Worm (Caenorhabditis elegans) whole organism, young adult: Measurements from ENCODE around the gene F10G7.9.

Experiments used
- C17E4.6 ChIP-seq: fragments of 200-800 bp; sonication (Bioruptor generic); IDR thresholded peaks from 2 replicates; pipeline ENCODE4 v1.3.6; 2022; ENCODE audit warnings: missing genetic modification reagents, missing genetic modification characterization, missing compliant biosample characterization
- F33H1.4 ChIP-seq: fragments of 200-800 bp; sonication (Bioruptor generic); IDR thresholded peaks from 2 replicates; pipeline ENCODE4 v1.3.6; 2022; ENCODE audit warnings: missing genetic modification reagents, missing genetic modification characterization, missing compliant biosample characterization
- F39B2.1 ChIP-seq: fragments of 200-800 bp; sonication (Bioruptor generic); IDR thresholded peaks from 2 replicates; pipeline ENCODE4 v1.3.6; 2022; ENCODE audit warnings: missing genetic modification reagents, missing genetic modification characterization, missing compliant biosample characterization
- F49E8.2 ChIP-seq: sonication (generic microtip); optimal IDR thresholded peaks from 3 replicates; lab custom pipeline; 2017; ENCODE audit warnings: missing genetic modification characterization, mild to moderate bottlenecking, missing compliant biosample characterization, antibody characterized with exemption, moderate library complexity; ENCODE audit not compliant: insufficient read depth
- F55B11.4 ChIP-seq: sonication (generic microtip); optimal IDR thresholded peaks from 2 replicates; lab custom pipeline; 2016; ENCODE audit warnings: missing compliant biosample characterization, missing genetic modification characterization, borderline replicate concordance; ENCODE audit not compliant: insufficient read depth
- K12H6.12 ChIP-seq: fragments of 200-800 bp; sonication (Bioruptor generic); optimal IDR thresholded peaks from 2 replicates; lab custom pipeline; 2018; ENCODE audit warnings: mild to moderate bottlenecking, missing genetic modification characterization, missing compliant biosample characterization
- T26A5.8 ChIP-seq: sonication (generic microtip); optimal IDR thresholded peaks from 2 replicates; lab custom pipeline; 2016; ENCODE audit warnings: missing genetic modification characterization, missing compliant biosample characterization
- Y53F4B.3 ChIP-seq: fragments of 200-800 bp; sonication (Bioruptor generic); IDR thresholded peaks from 2 replicates; pipeline ENCODE4 v1.3.6; 2022; ENCODE audit warnings: missing genetic modification reagents, missing genetic modification characterization, missing compliant biosample characterization
- Y56A3A.18 ChIP-seq: fragments of 200-800 bp; sonication (Bioruptor generic); IDR thresholded peaks from 2 replicates; pipeline ENCODE4 v1.3.6; 2022; ENCODE audit warnings: missing genetic modification reagents, missing genetic modification characterization, missing compliant biosample characterization
- ZK185.1 ChIP-seq: sonication (generic microtip); optimal IDR thresholded peaks from 2 replicates; lab custom pipeline; 2016; ENCODE audit warnings: mild to moderate bottlenecking, missing genetic modification characterization, missing compliant biosample characterization; ENCODE audit not compliant: poor library complexity, severe bottlenecking
- atf-7 ChIP-seq: sonication (generic microtip); optimal IDR thresholded peaks from 2 replicates; lab custom pipeline; 2017; ENCODE audit warnings: mild to moderate bottlenecking, missing genetic modification characterization, missing compliant biosample characterization
- athp-1 ChIP-seq: sonication (generic microtip); optimal IDR thresholded peaks from 2 replicates; lab custom pipeline; 2017; ENCODE audit warnings: mild to moderate bottlenecking, missing genetic modification characterization, missing compliant biosample characterization
- bed-2 ChIP-seq: fragments of 200-800 bp; sonication (Bioruptor generic); IDR thresholded peaks from 2 replicates; pipeline ENCODE4 v1.3.6; 2022; ENCODE audit warnings: missing genetic modification reagents, missing genetic modification characterization, missing compliant biosample characterization
- cebp-2 ChIP-seq: fragments of 200-800 bp; sonication (Bioruptor generic); IDR thresholded peaks from 2 replicates; pipeline ENCODE4 v1.3.6; 2022; ENCODE audit warnings: missing genetic modification characterization, missing compliant biosample characterization
- ceh-100 ChIP-seq: fragments of 200-800 bp; sonication (Bioruptor generic); IDR thresholded peaks from 2 replicates; pipeline ENCODE4 v1.3.6; 2022; ENCODE audit warnings: missing genetic modification reagents, missing genetic modification characterization, missing compliant biosample characterization
- ceh-40 ChIP-seq: fragments of 200-800 bp; sonication (Bioruptor generic); IDR thresholded peaks from 2 replicates; pipeline ENCODE4 v1.3.6; 2022; ENCODE audit warnings: missing genetic modification characterization, missing compliant biosample characterization
- egl-18 ChIP-seq: fragments of 200-800 bp; sonication (Bioruptor generic); IDR thresholded peaks from 2 replicates; pipeline ENCODE4 v1.3.6; 2022; ENCODE audit warnings: missing genetic modification reagents, missing genetic modification characterization, missing compliant biosample characterization
- egl-44 ChIP-seq: fragments of 200-800 bp; sonication (Bioruptor generic); IDR thresholded peaks from 2 replicates; pipeline ENCODE4 v1.3.6; 2022; ENCODE audit warnings: missing genetic modification reagents, missing genetic modification characterization, missing compliant biosample characterization
- hlh-12 ChIP-seq: sonication (generic microtip); optimal IDR thresholded peaks from 2 replicates; lab custom pipeline; 2016; ENCODE audit warnings: missing genetic modification characterization, missing compliant biosample characterization
- hlh-26 ChIP-seq: fragments of 200-800 bp; sonication (Bioruptor generic); conservative IDR thresholded peaks from 2 replicates; pipeline ENCODE4 v1.3.6; 2022; ENCODE audit warnings: missing genetic modification reagents, missing genetic modification characterization, missing compliant biosample characterization
- hmg-1.2 ChIP-seq: fragments of 200-800 bp; sonication (Bioruptor generic); IDR thresholded peaks from 2 replicates; pipeline ENCODE4 v1.3.6; 2022; ENCODE audit warnings: missing genetic modification reagents, missing genetic modification characterization, missing compliant biosample characterization
- hmg-20 ChIP-seq: fragments of 200-800 bp; sonication (Bioruptor generic); IDR thresholded peaks from 2 replicates; pipeline ENCODE4 v1.3.6; 2022; ENCODE audit warnings: missing genetic modification reagents, missing genetic modification characterization, missing compliant biosample characterization
- let-607 ChIP-seq, 2 experiments: fragments of 200-800 bp in 1 of 2; sonication (Bioruptor generic) in 1 of 2; sonication (generic microtip) in 1 of 2; optimal IDR thresholded peaks; 2 replicates each; lab custom pipeline; 2016 to 2018; ENCODE audit warnings: mild to moderate bottlenecking in 2 of 2, missing compliant biosample characterization in 2 of 2, missing genetic modification characterization in 2 of 2, moderate library complexity in 2 of 2, missing genotype in 1 of 2
- lin-35 ChIP-seq, 3 experiments: fragments of 150-350 bp in 2 of 3; sonication (generic microtip) in 1 of 3; optimal IDR thresholded peaks; 2 replicates each; lab custom pipeline; 2014 to 2018; ENCODE audit warnings: missing biosample characterization in 3 of 3, missing genetic modification characterization in 3 of 3, missing genetic modification reagents in 3 of 3
- lsl-1 ChIP-seq: fragments of 200-800 bp; sonication (Bioruptor generic); optimal IDR thresholded peaks from 2 replicates; lab custom pipeline; 2018; ENCODE audit warnings: mild to moderate bottlenecking, missing genetic modification characterization, moderate library complexity, missing compliant biosample characterization
- madf-10 ChIP-seq: sonication (generic microtip); optimal IDR thresholded peaks from 2 replicates; lab custom pipeline; 2016; ENCODE audit warnings: mild to moderate bottlenecking, missing genetic modification characterization, missing compliant biosample characterization
- madf-3 ChIP-seq: fragments of 200-800 bp; sonication (Bioruptor generic); IDR thresholded peaks from 2 replicates; pipeline ENCODE4 v1.3.6; 2022; ENCODE audit warnings: missing genetic modification reagents, missing genetic modification characterization, missing compliant biosample characterization
- mxl-1 ChIP-seq: sonication (generic microtip); optimal IDR thresholded peaks from 2 replicates; lab custom pipeline; 2016; ENCODE audit warnings: missing genetic modification characterization, missing compliant biosample characterization
- nfya-1 ChIP-seq: sonication (generic microtip); optimal IDR thresholded peaks from 2 replicates; lab custom pipeline; 2017; ENCODE audit warnings: antibody characterized with exemption, missing compliant biosample characterization, missing genetic modification characterization, borderline replicate concordance; ENCODE audit not compliant: insufficient read depth
- nhr-27 ChIP-seq: fragments of 200-800 bp; sonication (Bioruptor generic); optimal IDR thresholded peaks from 2 replicates; lab custom pipeline; 2018; ENCODE audit warnings: mild to moderate bottlenecking, missing genetic modification characterization, moderate library complexity, missing compliant biosample characterization
- nhr-80 ChIP-seq: sonication (generic microtip); optimal IDR thresholded peaks from 2 replicates; lab custom pipeline; 2016; ENCODE audit warnings: missing genetic modification characterization, missing compliant biosample characterization
- sea-2 ChIP-seq: fragments of 200-800 bp; sonication (Bioruptor generic); IDR thresholded peaks from 2 replicates; pipeline ENCODE4 v1.3.6; 2022; ENCODE audit warnings: missing genetic modification characterization, missing compliant biosample characterization
- snpc-4 ChIP-seq, 5 experiments: fragments of 150-350 bp in 1 of 5; sonication (generic microtip) in 4 of 5; optimal IDR thresholded peaks; 2 replicates each; lab custom pipeline; 2014 to 2018; ENCODE audit warnings: missing genetic modification characterization in 5 of 5, missing biosample characterization in 3 of 5, antibody characterized with exemption in 2 of 5, mild to moderate bottlenecking in 2 of 5, missing compliant biosample characterization in 2 of 5, missing genotype in 2 of 5, moderate library complexity in 2 of 5, missing genetic modification reagents in 1 of 5
- somi-1 ChIP-seq: fragments of 200-800 bp; sonication (Bioruptor generic); optimal IDR thresholded peaks from 2 replicates; lab custom pipeline; 2018; ENCODE audit warnings: mild to moderate bottlenecking, missing genetic modification characterization, missing compliant biosample characterization
- tbp1 ChIP-seq: fragments of 200-800 bp; sonication (Bioruptor generic); optimal IDR thresholded peaks from 2 replicates; lab custom pipeline; 2018; ENCODE audit warnings: mild to moderate bottlenecking, missing genetic modification characterization, missing compliant biosample characterization
- tlf-1 ChIP-seq: fragments of 200-800 bp; sonication (Bioruptor generic); optimal IDR thresholded peaks from 2 replicates; lab custom pipeline; 2018; ENCODE audit warnings: mild to moderate bottlenecking, missing genetic modification characterization, missing compliant biosample characterization
- xnd-1 ChIP-seq: sonication (generic microtip); optimal IDR thresholded peaks from 2 replicates; lab custom pipeline; 2016; ENCODE audit warnings: missing genotype, missing genetic modification reagents, missing genetic modification characterization, missing compliant biosample characterization
- zfh-2 ChIP-seq: fragments of 200-800 bp; sonication (Bioruptor generic); conservative IDR thresholded peaks from 2 replicates; pipeline ENCODE4 v1.3.6; 2022; ENCODE audit warnings: missing genetic modification reagents, missing genetic modification characterization, missing compliant biosample characterization
- ztf-22 ChIP-seq: fragments of 200-800 bp; sonication (Bioruptor generic); optimal IDR thresholded peaks from 2 replicates; lab custom pipeline; 2018; ENCODE audit warnings: mild to moderate bottlenecking, missing genetic modification characterization, moderate library complexity, missing compliant biosample characterization

The F10G7.9 gene

ce11 chrII:4671692-4672091 lies 34.6 kb downstream of the F10G7.9 start, which contains the start of gene T05A7.6:
Gene T05A7.6, minus strand, starts transcription at chrII:4671792.
- TF ChIP-seq C17E4.6 (GFP tag; lab: Robert Waterston, UW) = no peak
- no peak for TF ChIP-seq hmg-20 (GFP tag; lab: Robert Waterston, UW)
- TF ChIP-seq atf-7 (tag; lab: Kevin White, UChicago) = no peak

- TF ChIP-seq nhr-27 (tag; lab: Kevin White, UChicago) (no peak), zfh-2 (GFP tag; lab: Robert Waterston, UW) (no peak), Y56A3A.18 (GFP tag; lab: Robert Waterston, UW) (no peak), Y53F4B.3 (no peak), egl-44 (GFP tag; lab: Robert Waterston, UW) (no peak), bed-2 (GFP tag; lab: Robert Waterston, UW) (no peak)
These were observed 38.7 kb downstream of the F10G7.9 start, which contains the start of gene fut-5 for ce11 chrII:4667572-4667971. Gene fut-5, minus strand, starts transcription at chrII:4667672.

- TF ChIP-seq somi-1 (no peak), athp-1 (no peak), tbp1 (GFP tag; lab: Kevin White, UChicago) (no peak), hlh-26 (no peak), madf-10 (tag; lab: Kevin White, UChicago) (no peak), snpc-4 (GFP tag; optimal IDR thresholded peaks at IDR 0.05; lab: Kevin White, UChicago) (no peak), snpc-4 (tag; optimal IDR thresholded peaks at IDR 0.05; lab: Kevin White, UChicago) (no peak)
These were observed 40.9 kb downstream of the F10G7.9 start, which contains the start of gene T05A7.11 for ce11 chrII:4665359-4665758. Gene T05A7.11, minus strand, starts transcription at chrII:4665459.

- TF ChIP-seq F39B2.1 (GFP tag; lab: Robert Waterston, UW) = no peak
- TF ChIP-seq mxl-1 = no peak
- TF ChIP-seq lsl-1 (GFP tag; lab: Kevin White, UChicago) = no peak
- no peak for TF ChIP-seq ztf-22 (GFP tag; lab: Kevin White, UChicago)
- TF ChIP-seq nfya-1 (tag; lab: Kevin White, UChicago) = no peak
- no peak for TF ChIP-seq ceh-40 (GFP tag; lab: Robert Waterston, UW)
These were observed 43.1 kb downstream of the F10G7.9 start, which contains the start of gene T05A7.12 for ce11 chrII:4663186-4663585. Gene T05A7.12, minus strand, starts transcription at chrII:4663286.

ce11 chrII:4661278-4661677 lies 45.0 kb downstream of the F10G7.9 start, which contains the start of gene T05A7.13:
Gene T05A7.13, minus strand, starts transcription at chrII:4661378.
- TF ChIP-seq nhr-80 (tag; lab: Kevin White, UChicago) (no peak), xnd-1 (tag; lab: Kevin White, UChicago) (no peak), ceh-100 (GFP tag; lab: Robert Waterston, UW) (no peak), hmg-1.2 (GFP tag; lab: Robert Waterston, UW) (no peak), egl-44 (GFP tag; lab: Robert Waterston, UW) (no peak), madf-3 (GFP tag; lab: Robert Waterston, UW) (no peak), hlh-12 (tag; lab: Kevin White, UChicago) (no peak), snpc-4 (GFP tag; optimal IDR thresholded peaks at IDR 0.05; lab: Kevin White, UChicago) (no peak), snpc-4 (tag; optimal IDR thresholded peaks at IDR 0.05; lab: Kevin White, UChicago) (no peak), tlf-1 (GFP tag; lab: Kevin White, UChicago) (no peak), F55B11.4 (no peak), cebp-2 (GFP tag; lab: Robert Waterston, UW) (no peak), F33H1.4 (GFP tag; lab: Robert Waterston, UW) (no peak), T26A5.8 (tag; lab: Kevin White, UChicago) (no peak), egl-18 (GFP tag; lab: Robert Waterston, UW) (no peak), K12H6.12 (no peak), let-607 (tag; optimal IDR thresholded peaks at IDR 0.05; lab: Kevin White, UChicago) (no peak), lin-35 (GFP tag; optimal IDR thresholded peaks at IDR 0.05; lab: Kevin White, UChicago) (no peak), sea-2 (GFP tag; lab: Robert Waterston, UW) (no peak), ZK185.1 (tag; lab: Kevin White, UChicago) (no peak), F49E8.2 (tag; lab: Kevin White, UChicago) (no peak)
